Fruit fly (Drosophila melanogaster) whole organism, embryonic: ENCODE measurements around the gene ovm.

ENCODE experiments used
- CG11085 ChIP-seq: fragments of 200-800 bp; sonication (Bioruptor generic); IDR thresholded peaks from 2 replicates; pipeline ENCODE4 v1.3.6; 2022; ENCODE audit warnings: missing biosample characterization, missing genetic modification characterization
- CG13894 ChIP-seq: fragments of 200-800 bp; sonication (Bioruptor generic); optimal IDR thresholded peaks from 3 replicates; lab custom pipeline; 2018; ENCODE audit warnings: missing biosample characterization, mild to moderate bottlenecking, missing genetic modification characterization, moderate library complexity
- CG15479 ChIP-seq: fragments of 200-800 bp; sonication (Bioruptor generic); optimal IDR thresholded peaks from 3 replicates; lab custom pipeline; 2019; ENCODE audit warnings: missing biosample characterization, mild to moderate bottlenecking, missing genetic modification characterization, moderate library complexity
- CG17612 ChIP-seq: fragments of 200-800 bp; sonication (Bioruptor generic); IDR thresholded peaks from 2 replicates; pipeline ENCODE4 v1.3.6; 2022; ENCODE audit warnings: missing biosample characterization, missing genetic modification characterization
- CG17802 ChIP-seq: fragments of 200-800 bp; sonication (Bioruptor generic); optimal IDR thresholded peaks from 2 replicates; lab custom pipeline; 2018; ENCODE audit warnings: missing biosample characterization, mild to moderate bottlenecking, missing genetic modification characterization, moderate library complexity
- CG2129 ChIP-seq: fragments of 200-800 bp; sonication (Bioruptor generic); IDR thresholded peaks from 2 replicates; pipeline ENCODE4 v1.3.6; 2022; ENCODE audit warnings: missing biosample characterization, missing genetic modification characterization; ENCODE audit not compliant: partially characterized antibody
- CG3065 ChIP-seq: fragments of 200-800 bp; sonication (Bioruptor generic); optimal IDR thresholded peaks from 2 replicates; lab custom pipeline; 2016; ENCODE audit warnings: missing biosample characterization, missing genetic modification characterization
- CG34376 ChIP-seq: fragments of 200-800 bp; sonication (Bioruptor generic); optimal IDR thresholded peaks from 2 replicates; lab custom pipeline; 2018; ENCODE audit warnings: missing biosample characterization, mild to moderate bottlenecking, missing genetic modification characterization
- CG3838 ChIP-seq: fragments of 200-800 bp; sonication (Bioruptor generic); optimal IDR thresholded peaks from 3 replicates; lab custom pipeline; 2016; ENCODE audit warnings: missing biosample characterization, missing genetic modification characterization
- CG42726 ChIP-seq: fragments of 200-800 bp; sonication (Bioruptor generic); IDR thresholded peaks from 2 replicates; pipeline ENCODE4 v1.3.6; 2022; ENCODE audit warnings: missing biosample characterization, missing genetic modification characterization; ENCODE audit not compliant: partially characterized antibody
- CG4424 ChIP-seq: fragments of 200-800 bp; sonication (Bioruptor generic); optimal IDR thresholded peaks from 3 replicates; lab custom pipeline; 2016; ENCODE audit warnings: missing biosample characterization, missing genetic modification characterization
- CG4617 ChIP-seq: fragments of 200-800 bp; sonication (Bioruptor generic); optimal IDR thresholded peaks from 3 replicates; lab custom pipeline; 2016; ENCODE audit warnings: missing biosample characterization, missing genetic modification characterization, borderline replicate concordance
- CG6254 ChIP-seq: fragments of 200-800 bp; sonication (Bioruptor generic); optimal IDR thresholded peaks from 3 replicates; lab custom pipeline; 2017; ENCODE audit warnings: mild to moderate bottlenecking, missing biosample characterization, missing genetic modification reagents, missing genetic modification characterization
- CG6683 ChIP-seq: fragments of 200-800 bp; sonication (Bioruptor generic); optimal IDR thresholded peaks from 2 replicates; lab custom pipeline; 2017; ENCODE audit warnings: missing biosample characterization, mild to moderate bottlenecking, missing genetic modification characterization, missing genetic modification reagents
- Camta ChIP-seq: fragments of 200-800 bp; sonication (Bioruptor generic); optimal IDR thresholded peaks from 2 replicates; lab custom pipeline; 2016; ENCODE audit warnings: missing biosample characterization, missing genetic modification characterization
- HLH4C ChIP-seq: fragments of 200-800 bp; sonication (Bioruptor generic); IDR thresholded peaks from 3 replicates; pipeline ENCODE4 v1.3.6; 2022; ENCODE audit warnings: missing biosample characterization, missing genetic modification characterization; ENCODE audit not compliant: partially characterized antibody
- HLH54F ChIP-seq: fragments of 200-800 bp; sonication (Bioruptor generic); optimal IDR thresholded peaks from 3 replicates; lab custom pipeline; 2016; ENCODE audit warnings: missing biosample characterization, missing genetic modification characterization
- HLHmδ ChIP-seq: fragments of 200-800 bp; sonication (Bioruptor generic); optimal IDR thresholded peaks from 2 replicates; lab custom pipeline; 2018; ENCODE audit warnings: missing biosample characterization, mild to moderate bottlenecking, missing genetic modification characterization, moderate library complexity
- Max ChIP-seq: fragments of 200-800 bp; sonication (Bioruptor generic); optimal IDR thresholded peaks from 2 replicates; lab custom pipeline; 2016; ENCODE audit warnings: missing biosample characterization, mild to moderate bottlenecking, missing genetic modification characterization
- Med ChIP-seq: fragments of 200-800 bp; sonication (Bioruptor generic); peaks from one replicate; lab custom pipeline; 2016; ENCODE audit warnings: missing biosample characterization, missing genetic modification characterization, mild to moderate bottlenecking, inconsistent platforms, moderate library complexity
- Mes4 ChIP-seq: fragments of 200-800 bp; sonication (Bioruptor generic); optimal IDR thresholded peaks from 2 replicates; lab custom pipeline; 2016; ENCODE audit warnings: missing biosample characterization, missing genetic modification characterization
- Pdp1 ChIP-seq, 2 experiments: fragments of 200-800 bp; sonication (Bioruptor generic); optimal IDR thresholded peaks; 3 replicates each; lab custom pipeline; 2016; ENCODE audit warnings: missing biosample characterization in 2 of 2, missing genetic modification characterization in 2 of 2, mild to moderate bottlenecking in 1 of 2, moderate library complexity in 1 of 2
- Poxn ChIP-seq: fragments of 200-800 bp; sonication (Bioruptor generic); IDR thresholded peaks from 2 replicates; pipeline ENCODE4 v1.3.6; 2022; ENCODE audit warnings: missing biosample characterization, missing genetic modification characterization
- Sry-β ChIP-seq: fragments of 200-800 bp; sonication (Bioruptor generic); optimal IDR thresholded peaks from 2 replicates; lab custom pipeline; 2018; ENCODE audit warnings: missing biosample characterization, mild to moderate bottlenecking, missing genetic modification characterization, moderate library complexity
- Tbp ChIP-seq: fragments of >200 bp; optimal IDR thresholded peaks from 2 replicates; lab custom pipeline; 2018; ENCODE audit warnings: missing biosample characterization, missing genetic modification characterization
- Trl ChIP-seq, 3 experiments: fragments of >200 bp in 2 of 3; fragments of 200-800 bp in 1 of 3; sonication (Bioruptor generic) in 1 of 3; optimal IDR thresholded peaks; 2 replicates in 1 of 3; 3 replicates in 2 of 3; lab custom pipeline; 2016 to 2017; ENCODE audit warnings: missing biosample characterization in 1 of 3, missing genetic modification characterization in 1 of 3
- al ChIP-seq: fragments of 200-800 bp; sonication (Bioruptor generic); IDR thresholded peaks from 2 replicates; pipeline ENCODE4 v1.3.6; 2022; ENCODE audit warnings: missing biosample characterization, missing genetic modification characterization
- az2 ChIP-seq: fragments of 200-800 bp; sonication (Bioruptor generic); optimal IDR thresholded peaks from 3 replicates; lab custom pipeline; 2016; ENCODE audit warnings: missing biosample characterization, missing genetic modification characterization
- gfzf ChIP-seq: fragments of 200-800 bp; sonication (Bioruptor generic); optimal IDR thresholded peaks from 2 replicates; lab custom pipeline; 2016; ENCODE audit warnings: missing biosample characterization, mild to moderate bottlenecking, missing genetic modification characterization, moderate library complexity
- gsb ChIP-seq: fragments of 200-800 bp; sonication (Bioruptor generic); IDR thresholded peaks from 2 replicates; pipeline ENCODE4 v1.3.6; 2022; ENCODE audit warnings: missing biosample characterization, missing genetic modification characterization
- ham ChIP-seq: fragments of 200-800 bp; sonication (Bioruptor generic); IDR thresholded peaks from 2 replicates; pipeline ENCODE4 v1.3.6; 2022; ENCODE audit warnings: missing biosample characterization, missing genetic modification characterization
- her ChIP-seq: fragments of 200-800 bp; sonication (Bioruptor generic); optimal IDR thresholded peaks from 2 replicates; lab custom pipeline; 2016; ENCODE audit warnings: missing biosample characterization, missing genetic modification characterization
- insv ChIP-seq, 2 experiments: fragments of 200-800 bp; sonication (Bioruptor generic); optimal IDR thresholded peaks; 3 replicates each; lab custom pipeline; 2016 to 2018; ENCODE audit warnings: missing biosample characterization in 2 of 2, missing genetic modification characterization in 2 of 2
- jing ChIP-seq: fragments of 200-800 bp; sonication (Bioruptor generic); optimal IDR thresholded peaks from 2 replicates; lab custom pipeline; 2018; ENCODE audit warnings: missing biosample characterization, mild to moderate bottlenecking, missing genetic modification characterization
- lola ChIP-seq, 3 experiments: fragments of >200 bp in 2 of 3; fragments of 200-800 bp in 1 of 3; sonication (Bioruptor generic) in 1 of 3; optimal IDR thresholded peaks; 2 replicates each; lab custom pipeline; 2017 to 2019; ENCODE audit warnings: missing biosample characterization in 3 of 3, missing genetic modification characterization in 3 of 3, mild to moderate bottlenecking in 1 of 3, moderate library complexity in 1 of 3
- lov ChIP-seq, 2 experiments: fragments of 200-800 bp in 1 of 2; fragments of >200 bp in 1 of 2; sonication (Bioruptor generic) in 1 of 2; IDR thresholded peaks in 1 of 2; optimal IDR thresholded peaks in 1 of 2; 2 replicates in 1 of 2; 3 replicates in 1 of 2; pipeline versions ENCODE4 v1.3.6 to Lab custom; 2017 to 2022; ENCODE audit warnings: missing biosample characterization in 1 of 2, missing genetic modification characterization in 1 of 2
- p53 ChIP-seq: fragments of 200-800 bp; sonication (Bioruptor generic); optimal IDR thresholded peaks from 2 replicates; lab custom pipeline; 2016; ENCODE audit warnings: missing biosample characterization, missing genetic modification characterization
- psq ChIP-seq: fragments of 200-800 bp; sonication (Bioruptor generic); optimal IDR thresholded peaks from 2 replicates; lab custom pipeline; 2017; ENCODE audit warnings: missing biosample characterization, missing genetic modification characterization
- pum ChIP-seq: fragments of 200-800 bp; sonication (Bioruptor generic); optimal IDR thresholded peaks from 2 replicates; lab custom pipeline; 2016; ENCODE audit warnings: missing biosample characterization, missing genetic modification characterization
- stwl ChIP-seq: fragments of 200-800 bp; sonication (Bioruptor generic); optimal IDR thresholded peaks from 3 replicates; lab custom pipeline; 2018; ENCODE audit warnings: missing biosample characterization, mild to moderate bottlenecking, missing genetic modification characterization, moderate library complexity
- tio ChIP-seq: fragments of 200-800 bp; sonication (Bioruptor generic); optimal IDR thresholded peaks from 2 replicates; lab custom pipeline; 2017; ENCODE audit warnings: missing biosample characterization, missing genetic modification characterization, inconsistent platforms
- tll ChIP-seq, 2 experiments: fragments of 200-800 bp in 1 of 2; fragments of >200 bp in 1 of 2; sonication (Bioruptor generic) in 1 of 2; optimal IDR thresholded peaks; 2 replicates each; lab custom pipeline; 2017 to 2019; ENCODE audit warnings: missing biosample characterization in 2 of 2, missing genetic modification characterization in 2 of 2, mild to moderate bottlenecking in 1 of 2, moderate library complexity in 1 of 2
- wdn ChIP-seq: fragments of 200-800 bp; sonication (Bioruptor generic); IDR thresholded peaks from 2 replicates; pipeline ENCODE4 v1.3.6; 2022; ENCODE audit warnings: missing biosample characterization, missing genetic modification characterization
- zf30C ChIP-seq: fragments of 200-800 bp; sonication (Bioruptor generic); optimal IDR thresholded peaks from 3 replicates; lab custom pipeline; 2018; ENCODE audit warnings: missing biosample characterization, mild to moderate bottlenecking, missing genetic modification characterization

The ovm gene

DNA sequence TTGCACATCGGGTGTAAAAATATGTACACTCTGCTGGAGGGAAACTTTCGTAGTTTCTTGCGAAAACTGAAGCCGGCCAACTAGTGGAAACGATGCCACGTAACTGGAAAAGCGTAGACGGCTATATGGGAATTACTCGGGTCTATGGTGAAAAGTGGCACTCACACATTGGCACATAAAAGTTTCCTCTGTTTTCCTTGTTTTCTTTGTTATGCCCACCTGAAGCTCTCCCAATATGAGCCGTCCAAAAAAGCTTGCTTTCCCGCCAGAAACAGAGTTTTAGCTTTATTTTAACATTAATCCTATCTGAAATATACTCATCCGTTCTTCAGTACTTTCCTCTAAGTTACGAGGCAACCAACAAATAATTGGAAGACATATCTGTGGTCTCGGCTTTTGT is 10.1 kb downstream of the ovm start, which contains the start of gene CG3164:
Gene CG3164, minus strand, starts transcription at position 101 of the 400 bp plus-strand sequence.
- TF ChIP-seq CG42726 (GFP tag; lab: Robert Waterston, UW) (no peak), CG13894 (tag; lab: Kevin White, UChicago) (peak; percentile 76), Poxn (GFP tag; lab: Robert Waterston, UW) (no peak), CG34376 (GFP tag; lab: Kevin White, UChicago) (no peak), zf30C (GFP tag; lab: Kevin White, UChicago) (no peak), p53 (GFP tag; lab: Kevin White, UChicago) (no peak), lola (GFP tag; optimal IDR thresholded peaks at IDR 0.05; lab: Kevin White, UChicago) (peak in 1 of 3 experiments; percentile 22), HLH54F (GFP tag; lab: Kevin White, UChicago) (no peak), lov (optimal IDR thresholded peaks at IDR 0.05; lab: Kevin White, UChicago) (no peak), lov (GFP tag; IDR thresholded peaks at IDR 0.05; lab: Robert Waterston, UW) (no peak)
- TF ChIP-seq, all 482 proteins: peak for 2

DNA sequence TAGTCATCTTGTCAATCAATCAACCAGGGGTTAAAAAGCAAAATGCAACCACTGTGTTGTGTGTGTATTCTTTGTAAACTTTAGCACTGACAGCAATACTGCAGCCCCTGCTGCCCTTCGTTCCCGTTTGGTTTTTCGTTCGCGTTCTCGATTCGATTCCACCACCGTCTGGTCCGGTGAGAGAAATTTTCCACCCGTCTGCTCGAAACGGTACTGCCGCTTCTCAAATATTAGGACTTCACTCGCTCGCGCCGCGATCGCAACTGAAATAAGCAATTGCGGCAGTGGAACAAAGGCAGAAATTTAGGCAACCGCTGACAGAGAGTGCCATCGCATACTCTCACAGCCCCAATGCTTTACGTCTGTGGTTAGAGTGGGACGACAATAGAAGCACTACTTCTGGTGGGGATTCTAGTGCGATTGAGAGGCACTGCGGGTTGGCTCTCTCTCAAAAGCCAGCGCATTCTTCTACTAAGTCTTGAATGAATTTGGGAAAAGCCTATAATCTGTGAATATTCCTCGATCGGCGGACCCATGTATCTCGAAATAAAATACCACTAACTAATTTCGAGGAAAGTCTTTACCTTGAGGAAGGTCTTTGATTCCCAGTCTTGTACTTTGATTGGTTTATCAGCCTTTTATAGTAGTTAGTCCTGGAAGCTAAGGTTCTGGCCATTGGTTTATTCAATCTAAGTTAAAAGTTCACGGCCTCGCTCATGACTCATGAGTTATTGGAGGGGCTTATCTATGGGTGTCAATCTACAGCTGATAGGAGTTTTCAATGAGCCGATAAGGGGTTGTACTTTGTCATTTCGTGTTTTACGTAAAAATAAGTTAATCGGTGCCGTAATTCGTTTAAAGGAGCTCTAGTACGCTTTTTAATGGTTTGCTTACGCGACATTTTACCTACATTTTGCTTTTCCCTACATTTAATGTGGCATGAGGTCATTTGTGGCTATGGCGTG is 11.5 kb downstream of the ovm start:
- peak; percentile 96 for TF ChIP-seq Med
- peak; percentile 88 to 90 for TF ChIP-seq Trl (optimal IDR thresholded peaks at IDR 0.05; lab: Kevin White, UChicago)
- peak; percentile 50 for TF ChIP-seq Trl (GFP tag; optimal IDR thresholded peaks at IDR 0.05; lab: Kevin White, UChicago)
- TF ChIP-seq wdn (GFP tag; lab: Robert Waterston, UW) = no peak
- TF ChIP-seq CG11085 (GFP tag; lab: Robert Waterston, UW) = no peak
- TF ChIP-seq Pdp1 (GFP tag; optimal IDR thresholded peaks at IDR 0.05; lab: Kevin White, UChicago) = peak in 1 of 2 experiments; percentile 85
- no peak for TF ChIP-seq CG2129 (GFP tag; lab: Robert Waterston, UW)
- TF ChIP-seq Camta (GFP tag; lab: Kevin White, UChicago) = no peak
- no peak for TF ChIP-seq tll (GFP tag; optimal IDR thresholded peaks at IDR 0.05; lab: Kevin White, UChicago)
- TF ChIP-seq gsb (GFP tag; lab: Robert Waterston, UW) = no peak
- TF ChIP-seq pum (GFP tag; lab: Kevin White, UChicago) = no peak
- TF ChIP-seq tio (GFP tag; lab: Kevin White, UChicago) = no peak
- TF ChIP-seq HLH4C (GFP tag; lab: Robert Waterston, UW) = peak; percentile 38; the same call in 1 of the 3 replicates
- TF ChIP-seq Max (GFP tag; lab: Kevin White, UChicago) = peak; percentile 30
- no peak for TF ChIP-seq CG3838 (GFP tag; lab: Kevin White, UChicago)
- TF ChIP-seq CG6254 (GFP tag; lab: Kevin White, UChicago) = peak; percentile 53
- no peak for TF ChIP-seq jing (GFP tag; lab: Kevin White, UChicago)
- no peak for TF ChIP-seq Tbp (GFP tag; lab: Kevin White, UChicago)
- no peak for TF ChIP-seq gfzf (GFP tag; lab: Kevin White, UChicago)
- peak; percentile 58 for TF ChIP-seq her (GFP tag; lab: Kevin White, UChicago)
- TF ChIP-seq CG4424 (GFP tag; lab: Kevin White, UChicago) = peak; percentile 46
- TF ChIP-seq CG4617 (GFP tag; lab: Kevin White, UChicago) = no peak
- TF ChIP-seq CG17802 = no peak
- TF ChIP-seq az2 = no peak
- peak; percentile 36 for TF ChIP-seq stwl
- TF ChIP-seq Sry-β (GFP tag; lab: Kevin White, UChicago) = no peak
- peak; percentile 56 for TF ChIP-seq HLHmδ (GFP tag; lab: Kevin White, UChicago)
- no peak for TF ChIP-seq CG15479 (GFP tag; lab: Kevin White, UChicago)
- peak in 1 of 2 experiments; percentile 8 for TF ChIP-seq insv (GFP tag; optimal IDR thresholded peaks at IDR 0.05; lab: Kevin White, UChicago)
- no peak for TF ChIP-seq CG3065 (GFP tag; lab: Kevin White, UChicago)
- TF ChIP-seq al (GFP tag; lab: Robert Waterston, UW) = no peak
- TF ChIP-seq CG6683 (GFP tag; lab: Kevin White, UChicago) = no peak
- TF ChIP-seq CG17612 = no peak
- TF ChIP-seq Mes4 (GFP tag; lab: Kevin White, UChicago) = peak; percentile 10
- TF ChIP-seq ham = no peak
- TF ChIP-seq psq = no peak
- no peak for TF ChIP-seq Poxn (GFP tag; lab: Robert Waterston, UW)
